Fruit fly (Drosophila melanogaster) whole organism, embryonic: ENCODE results near the gene CG7173.

Source experiments
- Bgb ChIP-seq: fragments of 200-800 bp; sonication (Bioruptor generic); IDR thresholded peaks from 2 replicates; pipeline ENCODE4 v1.3.6; 2022; ENCODE audit warnings: missing biosample characterization, missing genetic modification characterization; ENCODE audit not compliant: partially characterized antibody
- CG10959 ChIP-seq: fragments of 200-800 bp; sonication (Bioruptor generic); IDR thresholded peaks from 2 replicates; pipeline ENCODE4 v1.3.6; 2022; ENCODE audit warnings: missing biosample characterization, missing genetic modification characterization
- CG13775 ChIP-seq: fragments of 200-800 bp; sonication (Bioruptor generic); optimal IDR thresholded peaks from 3 replicates; lab custom pipeline; 2017; ENCODE audit warnings: missing biosample characterization, mild to moderate bottlenecking, missing genetic modification characterization
- CG14014 ChIP-seq: fragments of 200-800 bp; sonication (Bioruptor generic); IDR thresholded peaks from 2 replicates; pipeline ENCODE4 v1.3.6; 2022; ENCODE audit warnings: missing biosample characterization, missing genetic modification characterization
- CG14710 ChIP-seq: fragments of 200-800 bp; sonication (Bioruptor generic); optimal IDR thresholded peaks from 3 replicates; lab custom pipeline; 2019; ENCODE audit warnings: missing biosample characterization, mild to moderate bottlenecking, missing genetic modification characterization, moderate library complexity
- CG15011 ChIP-seq: fragments of 200-800 bp; sonication (Bioruptor generic); optimal IDR thresholded peaks from 3 replicates; lab custom pipeline; 2018; ENCODE audit warnings: missing biosample characterization, mild to moderate bottlenecking, missing genetic modification characterization
- CG15269 ChIP-seq: fragments of 200-800 bp; sonication (Bioruptor generic); optimal IDR thresholded peaks from 2 replicates; lab custom pipeline; 2018; ENCODE audit warnings: missing biosample characterization, mild to moderate bottlenecking, missing genetic modification characterization, moderate library complexity
- CG16815 ChIP-seq: fragments of 200-800 bp; sonication (Bioruptor generic); optimal IDR thresholded peaks from 3 replicates; lab custom pipeline; 2017; ENCODE audit warnings: missing biosample characterization, mild to moderate bottlenecking, missing genetic modification characterization
- CG17829 ChIP-seq: fragments of 200-800 bp; optimal IDR thresholded peaks from 2 replicates; lab custom pipeline; 2019; ENCODE audit warnings: missing biosample characterization, mild to moderate bottlenecking, missing genetic modification characterization, moderate library complexity
- CG18011 ChIP-seq: fragments of 200-800 bp; sonication (Bioruptor generic); optimal IDR thresholded peaks from 2 replicates; lab custom pipeline; 2017; ENCODE audit warnings: missing biosample characterization, missing genetic modification characterization, mild to moderate bottlenecking, moderate library complexity, missing genotype
- CG2712 ChIP-seq: fragments of 200-800 bp; optimal IDR thresholded peaks from 3 replicates; lab custom pipeline; 2019; ENCODE audit warnings: missing biosample characterization, mild to moderate bottlenecking, missing genetic modification characterization, moderate library complexity
- CG30020 ChIP-seq: fragments of 200-800 bp; optimal IDR thresholded peaks from 2 replicates; lab custom pipeline; 2019; ENCODE audit warnings: missing biosample characterization, mild to moderate bottlenecking, missing genetic modification characterization, moderate library complexity
- CG3995 ChIP-seq: fragments of 200-800 bp; sonication (Bioruptor generic); optimal IDR thresholded peaks from 3 replicates; lab custom pipeline; 2016; ENCODE audit warnings: missing biosample characterization, missing genetic modification characterization
- CG42726 ChIP-seq: fragments of 200-800 bp; sonication (Bioruptor generic); IDR thresholded peaks from 2 replicates; pipeline ENCODE4 v1.3.6; 2022; ENCODE audit warnings: missing biosample characterization, missing genetic modification characterization; ENCODE audit not compliant: partially characterized antibody
- CG4282 ChIP-seq: fragments of 200-800 bp; sonication (Bioruptor generic); optimal IDR thresholded peaks from 2 replicates; lab custom pipeline; 2016; ENCODE audit warnings: missing biosample characterization, missing genetic modification characterization
- CG7963 ChIP-seq: fragments of 200-800 bp; sonication (Bioruptor generic); IDR thresholded peaks from 3 replicates; pipeline ENCODE4 v1.3.6; 2022; ENCODE audit warnings: missing biosample characterization, missing genetic modification characterization; ENCODE audit not compliant: partially characterized antibody
- CG8478 ChIP-seq: fragments of >200 bp; optimal IDR thresholded peaks from 2 replicates; lab custom pipeline; 2018
- CG9797 ChIP-seq: fragments of 200-800 bp; sonication (Bioruptor generic); optimal IDR thresholded peaks from 3 replicates; lab custom pipeline; 2018; ENCODE audit warnings: missing biosample characterization, mild to moderate bottlenecking, missing genetic modification characterization
- HLH54F ChIP-seq: fragments of 200-800 bp; sonication (Bioruptor generic); optimal IDR thresholded peaks from 3 replicates; lab custom pipeline; 2016; ENCODE audit warnings: missing biosample characterization, missing genetic modification characterization
- HmgZ ChIP-seq: fragments of 200-800 bp; sonication (Bioruptor generic); optimal IDR thresholded peaks from 2 replicates; lab custom pipeline; 2018; ENCODE audit warnings: missing biosample characterization, mild to moderate bottlenecking, missing genetic modification characterization
- Med ChIP-seq: fragments of 200-800 bp; sonication (Bioruptor generic); peaks from one replicate; lab custom pipeline; 2016; ENCODE audit warnings: missing biosample characterization, missing genetic modification characterization, mild to moderate bottlenecking, inconsistent platforms, moderate library complexity
- Meics ChIP-seq: fragments of 200-800 bp; sonication (Bioruptor generic); optimal IDR thresholded peaks from 2 replicates; lab custom pipeline; 2017; ENCODE audit warnings: missing biosample characterization, mild to moderate bottlenecking, missing genetic modification characterization
- NfI ChIP-seq: fragments of 200-800 bp; sonication (Bioruptor generic); optimal IDR thresholded peaks from 3 replicates; lab custom pipeline; 2018; ENCODE audit warnings: missing biosample characterization, mild to moderate bottlenecking, missing genetic modification characterization, moderate library complexity
- Pdp1 ChIP-seq, 2 experiments: fragments of 200-800 bp; sonication (Bioruptor generic); optimal IDR thresholded peaks; 3 replicates each; lab custom pipeline; 2016; ENCODE audit warnings: missing biosample characterization in 2 of 2, missing genetic modification characterization in 2 of 2, mild to moderate bottlenecking in 1 of 2, moderate library complexity in 1 of 2
- Sox100B ChIP-seq: fragments of 200-800 bp; sonication (Bioruptor generic); optimal IDR thresholded peaks from 3 replicates; lab custom pipeline; 2018; ENCODE audit warnings: missing biosample characterization, mild to moderate bottlenecking, missing genetic modification characterization
- abd-A ChIP-seq: fragments of 200-800 bp; sonication (Bioruptor generic); optimal IDR thresholded peaks from 3 replicates; lab custom pipeline; 2019; ENCODE audit warnings: missing biosample characterization, mild to moderate bottlenecking, missing genetic modification characterization, moderate library complexity
- ara ChIP-seq: fragments of 200-800 bp; sonication (Bioruptor generic); IDR thresholded peaks from 2 replicates; pipeline ENCODE4 v1.3.6; 2022; ENCODE audit warnings: missing biosample characterization, missing genetic modification characterization
- chm ChIP-seq: fragments of 200-800 bp; sonication (Bioruptor generic); IDR thresholded peaks from 2 replicates; pipeline ENCODE4 v1.3.6; 2022; ENCODE audit warnings: missing biosample characterization, missing genetic modification characterization
- dm ChIP-seq: fragments of 200-800 bp; sonication (Bioruptor generic); optimal IDR thresholded peaks from 3 replicates; lab custom pipeline; 2016; ENCODE audit warnings: missing biosample characterization, missing genetic modification characterization
- emc ChIP-seq: fragments of 200-800 bp; sonication (Bioruptor generic); optimal IDR thresholded peaks from 2 replicates; lab custom pipeline; 2016; ENCODE audit warnings: missing biosample characterization, missing genetic modification characterization
- fd3F ChIP-seq: fragments of 200-800 bp; sonication (Bioruptor generic); optimal IDR thresholded peaks from 2 replicates; lab custom pipeline; 2018; ENCODE audit warnings: missing biosample characterization, mild to moderate bottlenecking, missing genetic modification characterization, moderate library complexity
- gfzf ChIP-seq: fragments of 200-800 bp; sonication (Bioruptor generic); optimal IDR thresholded peaks from 2 replicates; lab custom pipeline; 2016; ENCODE audit warnings: missing biosample characterization, mild to moderate bottlenecking, missing genetic modification characterization, moderate library complexity
- knrl ChIP-seq: fragments of 200-800 bp; sonication (Bioruptor generic); IDR thresholded peaks from 3 replicates; pipeline ENCODE4 v1.3.6; 2022; ENCODE audit warnings: missing biosample characterization, missing genetic modification characterization; ENCODE audit not compliant: partially characterized antibody
- lola ChIP-seq, 3 experiments: fragments of >200 bp in 2 of 3; fragments of 200-800 bp in 1 of 3; sonication (Bioruptor generic) in 1 of 3; optimal IDR thresholded peaks; 2 replicates each; lab custom pipeline; 2017 to 2019; ENCODE audit warnings: missing biosample characterization in 3 of 3, missing genetic modification characterization in 3 of 3, mild to moderate bottlenecking in 1 of 3, moderate library complexity in 1 of 3
- maf-S ChIP-seq: fragments of 200-800 bp; sonication (Bioruptor generic); optimal IDR thresholded peaks from 2 replicates; lab custom pipeline; 2016; ENCODE audit warnings: missing biosample characterization, missing genetic modification characterization
- nmo ChIP-seq: fragments of 200-800 bp; sonication (Bioruptor generic); optimal IDR thresholded peaks from 2 replicates; lab custom pipeline; 2018; ENCODE audit warnings: missing biosample characterization, mild to moderate bottlenecking, missing genetic modification characterization, moderate library complexity
- pfk ChIP-seq: fragments of 200-800 bp; sonication (Bioruptor generic); optimal IDR thresholded peaks from 2 replicates; lab custom pipeline; 2018; ENCODE audit warnings: missing biosample characterization, mild to moderate bottlenecking, missing genetic modification characterization, moderate library complexity
- phol ChIP-seq: fragments of 200-800 bp; sonication (Bioruptor generic); optimal IDR thresholded peaks from 3 replicates; lab custom pipeline; 2018; ENCODE audit warnings: missing biosample characterization, mild to moderate bottlenecking, missing genetic modification characterization, moderate library complexity
- row ChIP-seq: fragments of 200-800 bp; sonication (Bioruptor generic); IDR thresholded peaks from 3 replicates; pipeline ENCODE4 v1.3.6; 2022; ENCODE audit warnings: missing biosample characterization, missing genetic modification characterization
- sisA ChIP-seq: fragments of 200-800 bp; sonication (Bioruptor generic); IDR thresholded peaks from 2 replicates; pipeline ENCODE4 v1.3.6; 2022; ENCODE audit warnings: missing biosample characterization, missing genetic modification characterization
- sna ChIP-seq: fragments of 200-800 bp; sonication (Bioruptor generic); IDR thresholded peaks from 2 replicates; pipeline ENCODE4 v1.3.6; 2022; ENCODE audit warnings: missing biosample characterization, missing genetic modification characterization; ENCODE audit not compliant: partially characterized antibody
- ssp ChIP-seq: fragments of 200-800 bp; sonication (Bioruptor generic); IDR thresholded peaks from 2 replicates; pipeline ENCODE4 v1.3.6; 2022; ENCODE audit warnings: missing biosample characterization, missing genetic modification characterization
- trem ChIP-seq: fragments of 200-800 bp; optimal IDR thresholded peaks from 3 replicates; lab custom pipeline; 2019; ENCODE audit warnings: missing biosample characterization, mild to moderate bottlenecking, missing genetic modification characterization, moderate library complexity
- unc-4 ChIP-seq: fragments of 200-800 bp; sonication (Bioruptor generic); IDR thresholded peaks from 2 replicates; pipeline ENCODE4 v1.3.6; 2022; ENCODE audit warnings: missing biosample characterization, missing genetic modification characterization; ENCODE audit not compliant: partially characterized antibody
- vfl ChIP-seq: fragments of 200-800 bp; sonication (Bioruptor generic); optimal IDR thresholded peaks from 2 replicates; lab custom pipeline; 2016; ENCODE audit warnings: missing biosample characterization, missing genetic modification characterization
- yki ChIP-seq: fragments of >200 bp; optimal IDR thresholded peaks from 3 replicates; lab custom pipeline; 2018

Gene CG7173

DNA sequence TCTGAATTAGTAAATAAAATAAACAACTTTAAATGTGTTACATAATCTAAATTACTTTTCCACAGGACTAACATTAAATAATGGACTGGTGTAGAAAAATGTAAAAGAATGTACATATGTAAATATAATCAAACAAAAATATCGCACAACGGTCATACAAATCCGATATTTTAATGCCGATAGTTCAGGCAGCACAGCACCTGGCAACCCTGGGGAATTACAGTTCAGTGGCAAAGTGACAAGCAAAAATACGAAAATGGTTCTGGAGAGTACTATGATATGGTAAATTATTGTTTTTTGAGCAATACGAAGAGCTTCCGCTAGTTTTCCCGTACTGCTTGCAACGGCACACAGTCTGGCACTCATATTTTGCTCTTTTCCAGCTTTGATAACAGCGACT is 21.2 kb downstream of the CG7173 start, which contains the start of gene Rpn10 (continued):
- TF ChIP-seq CG14014 (GFP tag; lab: Robert Waterston, UW) (peak; percentile 49; the same call in 1 of the 2 replicates), HLH54F (GFP tag; lab: Kevin White, UChicago) (no peak)

DNA sequence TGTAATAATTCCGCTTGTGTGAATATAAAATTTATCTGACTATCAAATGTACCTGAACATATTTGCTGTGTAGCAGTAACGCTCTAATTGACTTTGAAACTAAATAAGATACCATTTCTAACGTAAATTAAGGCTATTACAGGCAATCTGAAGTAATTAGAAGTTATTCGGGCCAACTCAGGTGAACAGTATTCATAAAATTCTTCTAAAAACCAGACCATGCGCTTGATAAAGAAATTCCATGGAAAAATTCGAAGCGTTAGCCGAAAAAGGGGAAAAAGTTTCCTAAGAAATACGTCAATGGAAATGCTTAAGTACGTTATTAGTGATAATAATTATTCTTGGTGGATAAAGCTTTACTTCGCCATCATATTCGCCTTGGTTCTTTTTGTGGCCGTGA is 23.7 kb downstream of the CG7173 start, which contains the start of gene ppk5:
Gene ppk5 (plus strand): TSS at position 301 of the 400 bp plus-strand sequence.
- no peak for TF ChIP-seq dm (GFP tag; lab: Kevin White, UChicago)
- no peak for TF ChIP-seq ara (GFP tag; lab: Robert Waterston, UW)
- TF ChIP-seq CG8478 (lab: Kevin White, UChicago), result no peak
- no peak for TF ChIP-seq CG13775 (GFP tag; lab: Kevin White, UChicago)
- TF ChIP-seq chm (GFP tag; lab: Robert Waterston, UW), result no peak
- no peak for TF ChIP-seq CG10959 (GFP tag; lab: Robert Waterston, UW)
- no peak for TF ChIP-seq CG18011
- no peak for TF ChIP-seq maf-S (GFP tag; lab: Kevin White, UChicago)
- no peak for TF ChIP-seq vfl (GFP tag; lab: Kevin White, UChicago)
- no peak for TF ChIP-seq CG4282 (GFP tag; lab: Kevin White, UChicago)
- no peak for TF ChIP-seq CG15011 (GFP tag; lab: Kevin White, UChicago)
- no peak for TF ChIP-seq sna (GFP tag; lab: Robert Waterston, UW)
- TF ChIP-seq lola (GFP tag; optimal IDR thresholded peaks at IDR 0.05; lab: Kevin White, UChicago), result no peak
- no peak for TF ChIP-seq ssp (GFP tag; lab: Robert Waterston, UW)
- TF ChIP-seq abd-A, result no peak
- no peak for TF ChIP-seq CG15269 (tag; lab: Kevin White, UChicago)
- TF ChIP-seq Pdp1 (GFP tag; optimal IDR thresholded peaks at IDR 0.05; lab: Kevin White, UChicago), result no peak
- no peak for TF ChIP-seq yki
- no peak for TF ChIP-seq CG16815 (GFP tag; lab: Kevin White, UChicago)
- no peak for TF ChIP-seq Meics (GFP tag; lab: Kevin White, UChicago)

DNA sequence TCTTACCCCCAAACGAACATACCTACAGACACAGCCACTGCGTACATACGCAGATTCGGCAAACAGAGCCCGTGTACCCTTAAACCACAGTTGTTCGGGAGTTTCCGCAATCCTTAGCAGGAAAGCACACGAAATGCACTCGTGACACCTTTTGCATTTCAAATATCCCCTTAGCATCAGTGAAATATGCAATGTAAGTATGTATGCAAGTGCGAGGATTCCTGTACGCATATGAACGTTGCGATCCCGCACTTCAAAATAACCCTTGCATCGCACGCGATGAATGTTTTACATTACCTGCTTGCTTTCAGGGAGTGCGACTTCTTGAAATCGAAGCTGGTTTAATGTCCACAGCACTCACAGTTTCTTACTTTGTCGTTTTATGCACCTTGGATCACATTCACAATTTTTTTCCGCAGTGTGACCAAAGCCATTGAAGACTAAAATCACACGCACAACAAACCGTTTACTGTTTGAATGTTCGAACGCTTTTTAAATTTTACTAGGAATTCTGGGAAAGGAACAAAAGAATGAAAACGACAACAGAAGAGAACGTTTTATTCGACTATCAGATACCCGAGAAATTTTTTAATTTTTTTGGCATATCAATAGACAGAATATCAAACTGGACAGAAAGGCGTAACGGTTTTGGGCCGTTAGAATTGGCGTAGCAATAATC is 24.6 kb downstream of the CG7173 start, which contains the start of gene Mkrn1:
Gene Mkrn1 (minus strand): TSS at position 444 of the 679 bp plus-strand sequence.
- TF ChIP-seq CG14710 (tag; lab: Kevin White, UChicago) (peak; percentile 44), CG9797 (peak; percentile 81), CG30020 (tag; lab: Kevin White, UChicago) (peak; percentile 96), row (GFP tag; lab: Robert Waterston, UW) (peak; percentile 52; the same call in 2 of the 3 replicates), CG2712 (peak; percentile 65), Bgb (GFP tag; lab: Robert Waterston, UW) (peak; percentile 84), emc (GFP tag; lab: Kevin White, UChicago) (no peak), CG42726 (GFP tag; lab: Robert Waterston, UW) (peak; percentile 51; the same call in 1 of the 2 replicates), gfzf (GFP tag; lab: Kevin White, UChicago) (peak; percentile 91), pfk (GFP tag; lab: Kevin White, UChicago) (peak; percentile 94), HmgZ (tag; lab: Kevin White, UChicago) (peak; percentile 36), NfI (GFP tag; lab: Kevin White, UChicago) (no peak), trem (peak; percentile 53), Med (GFP tag; lab: Kevin White, UChicago) (no peak), CG3995 (GFP tag; lab: Kevin White, UChicago) (peak; percentile 43), CG17829 (peak; percentile 47), nmo (GFP tag; lab: Kevin White, UChicago) (peak; percentile 33), Sox100B (GFP tag; lab: Kevin White, UChicago) (no peak), knrl (GFP tag; lab: Robert Waterston, UW) (peak; percentile 58; the same call in 2 of the 3 replicates), fd3F (GFP tag; lab: Kevin White, UChicago) (no peak), sna (GFP tag; lab: Robert Waterston, UW) (peak; percentile 69), unc-4 (GFP tag; lab: Robert Waterston, UW) (peak; percentile 41; the same call in 1 of the 2 replicates), phol (tag; lab: Kevin White, UChicago) (peak; percentile 13), sisA (GFP tag; lab: Robert Waterston, UW) (no peak), CG7963 (GFP tag; lab: Robert Waterston, UW) (peak; percentile 90)
